Worm (Caenorhabditis elegans): Measurements from ENCODE around the gene elt-3.

DNA sequence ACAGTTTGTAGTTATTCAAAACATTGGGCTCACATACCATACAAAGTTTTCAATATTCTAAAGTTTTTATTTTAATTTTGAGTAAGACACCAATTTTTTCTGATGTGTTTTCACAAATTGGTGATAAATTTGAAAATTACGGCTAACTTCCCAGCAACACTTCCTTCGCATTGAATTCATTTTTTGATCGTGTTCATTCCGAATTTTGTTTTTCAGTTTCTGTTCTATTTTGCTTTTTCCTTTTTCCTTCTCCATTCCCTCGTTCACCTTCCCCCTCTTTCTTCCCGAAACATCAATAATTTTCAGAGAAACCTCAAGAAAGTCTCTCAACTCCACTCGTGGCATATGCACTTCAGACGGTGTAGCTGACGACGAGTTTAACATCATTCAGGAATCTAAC is 14.1 kb downstream of the elt-3 start, which contains the start of gene alg-1:
- TF ChIP-seq ztf-23 (GFP tag; IDR thresholded peaks at IDR 0.05) (no peak), cog-1 (tag; optimal IDR thresholded peaks at IDR 0.05) (no peak), ztf-29 (GFP tag; IDR thresholded peaks at IDR 0.05) (no peak), T22C8.4 (GFP tag; IDR thresholded peaks at IDR 0.05) (no peak), flt-1 (GFP tag; IDR thresholded peaks at IDR 0.05) (no peak), med-1 (GFP tag; optimal IDR thresholded peaks at IDR 0.05; ENCODE audit: insufficient read depth) (no peak), klf-2 (GFP tag; conservative IDR thresholded peaks at IDR 0.05) (no peak)
